Worm (Caenorhabditis elegans) whole organism, dauer: ENCODE data around the gene Y39F10A.1.
"Not testable (repeated sequence)": the region's sequence is repeated elsewhere in the genome, so short reads cannot be mapped to it uniquely, and the experiment has no call there.

Experiments used
- unc-62 ChIP-seq: sonication (generic microtip); optimal IDR thresholded peaks from 2 replicates; lab custom pipeline; 2017; ENCODE audit warnings: missing biosample characterization, missing genetic modification reagents, missing genetic modification characterization

Gene Y39F10A.1

ce11 chrII:782903-783302 is 7.8 kb downstream of the Y39F10A.1 start, which contains the start of gene Y39F10A.3:
Gene Y39F10A.3 (minus strand): TSS chrII:783003.
- no peak for TF ChIP-seq unc-62 (GFP tag; lab: Kevin White, UChicago)

ce11 chrII:783532-783931 is 8.4 kb downstream of the Y39F10A.1 start, which contains the start of gene Y39F10A.6:
Gene Y39F10A.6 (minus strand): TSS chrII:783632.
- TF ChIP-seq unc-62 (GFP tag; lab: Kevin White, UChicago) = no peak

- TF ChIP-seq unc-62 (GFP tag; lab: Kevin White, UChicago) = no peak
Observed at ce11 chrII:786938-787337, 11.8 kb downstream of the Y39F10A.1 start, which contains the start of gene F46F5.16. Gene F46F5.16 (plus strand): TSS chrII:787238.

- no peak for TF ChIP-seq unc-62 (GFP tag; lab: Kevin White, UChicago)
Observed at ce11 chrII:788139-788538, 13.0 kb downstream of the Y39F10A.1 start, which contains the start of gene F46F5.15. Gene F46F5.15 (plus strand): TSS chrII:788439.

- no peak for TF ChIP-seq unc-62 (GFP tag; lab: Kevin White, UChicago)
Observed at ce11 chrII:791828-792227, 16.7 kb downstream of the Y39F10A.1 start, which contains the start of gene F46F5.1. Gene F46F5.1 (minus strand): TSS chrII:791928.

- no peak for TF ChIP-seq unc-62 (GFP tag; lab: Kevin White, UChicago)
Observed at ce11 chrII:796916-797315, 21.8 kb downstream of the Y39F10A.1 start.

- TF ChIP-seq unc-62 (GFP tag; lab: Kevin White, UChicago) = no peak
Observed at ce11 chrII:797445-797844, 22.3 kb downstream of the Y39F10A.1 start.

- TF ChIP-seq unc-62 (GFP tag; lab: Kevin White, UChicago) = no peak
Observed at ce11 chrII:799700-800099, 24.6 kb downstream of the Y39F10A.1 start, which contains the start of gene F46F5.14. Gene F46F5.14 (plus strand): TSS chrII:800000.

- TF ChIP-seq unc-62 (GFP tag; lab: Kevin White, UChicago) = no peak
Observed at ce11 chrII:803009-803408, 27.9 kb downstream of the Y39F10A.1 start, which contains the start of gene F46F5.13. Gene F46F5.13 (plus strand): TSS chrII:803309.

- no peak for TF ChIP-seq unc-62 (GFP tag; lab: Kevin White, UChicago)
Observed at ce11 chrII:808457-808856, 33.3 kb downstream of the Y39F10A.1 start, which contains the start of gene F46F5.11. Gene F46F5.11 (plus strand): TSS chrII:808757.

- no peak for TF ChIP-seq unc-62 (GFP tag; lab: Kevin White, UChicago)
Observed at ce11 chrII:812917-813316, 37.8 kb downstream of the Y39F10A.1 start, which contains the start of gene F46F5.5. Gene F46F5.5 (minus strand): TSS chrII:813017.

ce11 chrII:814737-815136 is 39.6 kb downstream of the Y39F10A.1 start, which contains the start of gene msrp-3:
Gene msrp-3 (minus strand): TSS chrII:814837.
- TF ChIP-seq unc-62 (GFP tag; lab: Kevin White, UChicago) = no peak

- no peak for TF ChIP-seq unc-62 (GFP tag; lab: Kevin White, UChicago)
Observed at ce11 chrII:820519-820918, 45.4 kb downstream of the Y39F10A.1 start, which contains the start of gene F46F5.7. Gene F46F5.7 (minus strand): TSS chrII:820619.

- TF ChIP-seq unc-62 (GFP tag; lab: Kevin White, UChicago) = no peak
Observed at ce11 chrII:821514-821913, 46.4 kb downstream of the Y39F10A.1 start, which contains the start of gene F46F5.8. Gene F46F5.8 (minus strand): TSS chrII:821614.

- not testable (repeated sequence) for TF ChIP-seq unc-62 (GFP tag; lab: Kevin White, UChicago)
Observed at ce11 chrII:822730-823129, 47.6 kb downstream of the Y39F10A.1 start, which contains the start of gene msrp-4. Gene msrp-4 (minus strand): TSS chrII:822830.

ce11 chrII:823529-823928 is 48.4 kb downstream of the Y39F10A.1 start, which contains the start of gene F46F5.10:
Gene F46F5.10 (plus strand): TSS chrII:823829.
- TF ChIP-seq unc-62 (GFP tag; lab: Kevin White, UChicago) = no peak

- no peak for TF ChIP-seq unc-62 (GFP tag; lab: Kevin White, UChicago)
Observed at ce11 chrII:825521-825920, 50.4 kb downstream of the Y39F10A.1 start, which contains the start of gene F28A10.1. Gene F28A10.1 (plus strand): TSS chrII:825821.
